Worm (Caenorhabditis elegans) whole organism, early embryonic: ENCODE data around the gene ZK637.15.

ENCODE experiments used
- B0310.2 ChIP-seq: sonication (generic microtip); optimal IDR thresholded peaks from 2 replicates; lab custom pipeline; 2016; ENCODE audit warnings: mild to moderate bottlenecking, missing genetic modification characterization, missing compliant biosample characterization
- aly-1 ChIP-seq: sonication (generic microtip); optimal IDR thresholded peaks from 2 replicates; lab custom pipeline; 2016; ENCODE audit warnings: missing genetic modification characterization, missing compliant biosample characterization
- ama-1 ChIP-seq: fragments of 150-350 bp; optimal IDR thresholded peaks from 2 replicates; lab custom pipeline; 2014
- ceh-36 ChIP-seq: sonication (generic microtip); optimal IDR thresholded peaks from 2 replicates; lab custom pipeline; 2016; ENCODE audit warnings: missing genetic modification characterization, inconsistent platforms, missing compliant biosample characterization
- ets-7 ChIP-seq: sonication (generic microtip); optimal IDR thresholded peaks from 2 replicates; lab custom pipeline; 2016; ENCODE audit warnings: missing genotype, missing genetic modification characterization, missing compliant biosample characterization
- flt-1 ChIP-seq: fragments of 200-800 bp; sonication (Bioruptor generic); IDR thresholded peaks from 2 replicates; pipeline ENCODE4 v1.3.6; 2022; ENCODE audit warnings: missing genetic modification characterization, missing compliant biosample characterization
- hmbx-1 ChIP-seq: sonication (generic microtip); optimal IDR thresholded peaks from 2 replicates; lab custom pipeline; 2016; ENCODE audit warnings: mild to moderate bottlenecking, missing genetic modification characterization, missing compliant biosample characterization
- hmg-4 ChIP-seq: fragments of 200-800 bp; sonication (Bioruptor generic); optimal IDR thresholded peaks from 2 replicates; lab custom pipeline; 2018; ENCODE audit warnings: mild to moderate bottlenecking, missing genetic modification characterization, missing compliant biosample characterization
- pes-1 ChIP-seq: fragments of 200-800 bp; sonication (Bioruptor generic); IDR thresholded peaks from 2 replicates; pipeline ENCODE4 v1.3.6; 2022; ENCODE audit warnings: missing genetic modification reagents, missing genetic modification characterization, missing compliant biosample characterization
- scrt-1 ChIP-seq: fragments of 200-800 bp; sonication (Bioruptor generic); IDR thresholded peaks from 2 replicates; pipeline ENCODE4 v1.3.6; 2022; ENCODE audit warnings: missing genetic modification characterization, missing compliant biosample characterization
- tbx-11 ChIP-seq: fragments of 200-800 bp; sonication (Bioruptor generic); IDR thresholded peaks from 2 replicates; pipeline ENCODE4 v1.3.6; 2022; ENCODE audit warnings: missing genetic modification characterization, missing compliant biosample characterization
- tbx-37 ChIP-seq: fragments of 200-800 bp; sonication (Bioruptor generic); conservative IDR thresholded peaks from 2 replicates; pipeline ENCODE4 v1.3.6; 2022; ENCODE audit warnings: missing genetic modification reagents, missing genetic modification characterization, missing compliant biosample characterization
- tra-4 ChIP-seq: sonication (generic microtip); optimal IDR thresholded peaks from 2 replicates; lab custom pipeline; 2017; ENCODE audit warnings: missing genetic modification characterization, missing compliant biosample characterization

DNA sequence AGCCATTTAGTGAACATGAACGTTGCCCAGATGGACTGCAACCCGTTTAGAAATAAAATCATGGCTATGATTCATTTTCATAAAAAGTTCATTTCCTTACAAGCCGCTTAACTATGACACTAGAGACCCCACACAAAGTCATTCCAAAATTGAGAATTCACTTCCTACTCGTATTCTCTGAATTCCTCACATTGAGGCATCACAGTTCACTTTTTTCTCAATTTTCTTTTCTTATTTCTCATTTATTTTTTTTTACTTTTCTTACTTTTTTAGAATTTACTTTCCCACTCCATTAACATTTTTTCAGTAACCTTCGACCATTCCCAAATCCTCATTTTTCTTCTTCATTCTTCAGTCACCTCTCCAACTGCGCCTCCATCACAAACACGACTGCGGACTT lies 24.5 kb downstream of the ZK637.15 start, which contains the start of gene dhrr-1:
- no peak for TF ChIP-seq scrt-1
- TF ChIP-seq flt-1 (GFP tag; lab: Robert Waterston, UW), result no peak
- TF ChIP-seq hmg-4 (GFP tag; lab: Kevin White, UChicago), result no peak
- TF ChIP-seq hmbx-1, result no peak
- TF ChIP-seq ceh-36 (tag; lab: Kevin White, UChicago), result no peak
- no peak for TF ChIP-seq pes-1 (GFP tag; lab: Robert Waterston, UW)
- no peak for TF ChIP-seq ama-1 (lab: Kevin White, UChicago)
- no peak for TF ChIP-seq tbx-11 (GFP tag; lab: Robert Waterston, UW)
- TF ChIP-seq tbx-37 (GFP tag; lab: Robert Waterston, UW), result no peak
- TF ChIP-seq ets-7 (tag; lab: Kevin White, UChicago), result no peak
- TF ChIP-seq tra-4 (tag; lab: Kevin White, UChicago), result no peak
- no peak for TF ChIP-seq aly-1
- no peak for TF ChIP-seq B0310.2 (tag; lab: Kevin White, UChicago)
